Worm (Caenorhabditis elegans) whole organism, L4 larva: ENCODE data around the gene Y54E2A.10.

Source experiments
- D1046.2 ChIP-seq: fragments of 200-800 bp; sonication (Bioruptor generic); IDR thresholded peaks from 2 replicates; pipeline ENCODE4 v1.3.6; 2022; ENCODE audit warnings: missing genetic modification characterization, missing compliant biosample characterization
- F10B5.3 ChIP-seq: sonication (generic microtip); optimal IDR thresholded peaks from 2 replicates; lab custom pipeline; 2016; ENCODE audit warnings: mild to moderate bottlenecking, missing genetic modification characterization, missing compliant biosample characterization
- F37D6.2 ChIP-seq: sonication (generic microtip); optimal IDR thresholded peaks from 2 replicates; lab custom pipeline; 2016; ENCODE audit warnings: mild to moderate bottlenecking, missing genetic modification characterization, missing compliant biosample characterization
- R02D3.7 ChIP-seq: fragments of 150-350 bp; sonication (generic microtip); optimal IDR thresholded peaks from 3 replicates; lab custom pipeline; 2014; ENCODE audit warnings: missing biosample characterization, missing genetic modification characterization
- Y105C5A.15 ChIP-seq: fragments of 200-800 bp; sonication (Bioruptor generic); IDR thresholded peaks from 2 replicates; pipeline ENCODE4 v1.3.6; 2022; ENCODE audit warnings: missing genetic modification characterization, missing compliant biosample characterization
- Y48G9A.11 ChIP-seq: fragments of 200-800 bp; sonication (Bioruptor generic); IDR thresholded peaks from 2 replicates; pipeline ENCODE4 v1.3.6; 2022; ENCODE audit warnings: missing genetic modification reagents, missing genetic modification characterization, missing compliant biosample characterization
- Y5F2A.4 ChIP-seq: fragments of 200-800 bp; sonication (Bioruptor generic); optimal IDR thresholded peaks from 2 replicates; lab custom pipeline; 2018; ENCODE audit warnings: mild to moderate bottlenecking, missing genetic modification characterization, missing compliant biosample characterization
- aha-1 ChIP-seq: fragments of 150-350 bp; peaks from one replicate; lab custom pipeline; 2014; ENCODE audit warnings: missing biosample characterization, missing genetic modification characterization
- ama-1 ChIP-seq: fragments of 150-350 bp; optimal IDR thresholded peaks from 2 replicates; lab custom pipeline; 2014; ENCODE audit warnings: inconsistent platforms, mixed read lengths
- ceh-28 ChIP-seq: fragments of 150-350 bp; optimal IDR thresholded peaks from 2 replicates; lab custom pipeline; 2014; ENCODE audit warnings: missing biosample characterization, missing genetic modification reagents, missing genetic modification characterization
- ceh-62 ChIP-seq: sonication (generic microtip); optimal IDR thresholded peaks from 2 replicates; lab custom pipeline; 2017; ENCODE audit warnings: missing biosample characterization, missing genetic modification characterization
- ces-1 ChIP-seq: fragments of 150-350 bp; sonication (generic microtip); optimal IDR thresholded peaks from 4 replicates; lab custom pipeline; 2014; ENCODE audit warnings: missing biosample characterization, missing genetic modification reagents, missing genetic modification characterization
- cey-2 ChIP-seq: sonication (generic microtip); optimal IDR thresholded peaks from 3 replicates; lab custom pipeline; 2017; ENCODE audit warnings: missing genetic modification characterization, mild to moderate bottlenecking, missing compliant biosample characterization, antibody characterized with exemption, borderline replicate concordance; ENCODE audit not compliant: insufficient read depth
- daf-12 ChIP-seq: fragments of 150-350 bp; optimal IDR thresholded peaks from 2 replicates; lab custom pipeline; 2014; ENCODE audit warnings: missing biosample characterization, missing genetic modification reagents, missing genetic modification characterization
- dmd-9 ChIP-seq: fragments of 200-800 bp; sonication (Bioruptor generic); IDR thresholded peaks from 2 replicates; pipeline ENCODE4 v1.3.6; 2022; ENCODE audit warnings: missing genetic modification reagents, missing genetic modification characterization, missing compliant biosample characterization
- dpl-1 ChIP-seq: fragments of 150-350 bp; optimal IDR thresholded peaks from 2 replicates; lab custom pipeline; 2014; ENCODE audit warnings: missing biosample characterization, missing genetic modification reagents, missing genetic modification characterization
- dve-1 ChIP-seq: sonication (generic microtip); optimal IDR thresholded peaks from 2 replicates; lab custom pipeline; 2017; ENCODE audit warnings: antibody characterized with exemption, mild to moderate bottlenecking, missing genetic modification characterization, missing compliant biosample characterization; ENCODE audit not compliant: insufficient read depth
- egl-27 ChIP-seq: sonication (generic microtip); optimal IDR thresholded peaks from 3 replicates; lab custom pipeline; 2017; ENCODE audit warnings: missing biosample characterization, missing genetic modification reagents, missing genetic modification characterization
- egl-43 ChIP-seq: fragments of 200-800 bp; sonication (Bioruptor generic); IDR thresholded peaks from 2 replicates; pipeline ENCODE4 v1.3.6; 2022; ENCODE audit warnings: missing genetic modification reagents, missing genetic modification characterization, missing compliant biosample characterization
- fkh-10 ChIP-seq: fragments of 150-350 bp; optimal IDR thresholded peaks from 2 replicates; lab custom pipeline; 2014; ENCODE audit warnings: missing biosample characterization, missing genetic modification reagents, missing genetic modification characterization
- fos-1 ChIP-seq: fragments of 150-350 bp; optimal IDR thresholded peaks from 2 replicates; lab custom pipeline; 2014; ENCODE audit warnings: missing biosample characterization, missing genetic modification characterization
- hmg-1.1 ChIP-seq: fragments of 200-800 bp; sonication (Bioruptor generic); IDR thresholded peaks from 2 replicates; pipeline ENCODE4 v1.3.6; 2022; ENCODE audit warnings: missing genetic modification reagents, missing genetic modification characterization, missing compliant biosample characterization
- lim-7 ChIP-seq: fragments of 200-800 bp; sonication (Bioruptor generic); IDR thresholded peaks from 2 replicates; pipeline ENCODE4 v1.3.6; 2022; ENCODE audit warnings: missing genetic modification characterization, missing compliant biosample characterization
- lin-1 ChIP-seq: fragments of 200-800 bp; sonication (Bioruptor generic); IDR thresholded peaks from 2 replicates; pipeline ENCODE4 v1.3.6; 2022; ENCODE audit warnings: missing genetic modification reagents, missing genetic modification characterization, missing compliant biosample characterization
- lin-15B ChIP-seq: fragments of 150-350 bp; sonication (generic microtip); optimal IDR thresholded peaks from 3 replicates; lab custom pipeline; 2014; ENCODE audit warnings: missing biosample characterization, missing genetic modification characterization
- lin-29 ChIP-seq: fragments of 200-800 bp; sonication (Bioruptor generic); IDR thresholded peaks from 2 replicates; pipeline ENCODE4 v1.3.6; 2022; ENCODE audit warnings: missing genetic modification reagents, missing genetic modification characterization, missing compliant biosample characterization
- lir-3 ChIP-seq: sonication (generic microtip); optimal IDR thresholded peaks from 2 replicates; lab custom pipeline; 2016; ENCODE audit warnings: mild to moderate bottlenecking, missing genetic modification characterization, missing compliant biosample characterization
- lsy-2 ChIP-seq, 2 experiments: fragments of 150-350 bp in 1 of 2; sonication (generic microtip) in 1 of 2; optimal IDR thresholded peaks; 2 replicates each; lab custom pipeline; 2014 to 2017; ENCODE audit warnings: missing biosample characterization in 2 of 2, missing genetic modification characterization in 2 of 2
- madf-5 ChIP-seq, 2 experiments: fragments of 200-800 bp; sonication (Bioruptor generic); IDR thresholded peaks; 2 replicates each; pipeline ENCODE4 v1.3.6; 2022; ENCODE audit warnings: missing compliant biosample characterization in 2 of 2, missing genetic modification characterization in 2 of 2
- mep-1 ChIP-seq: fragments of 150-350 bp; sonication (generic microtip); optimal IDR thresholded peaks from 3 replicates; lab custom pipeline; 2014; ENCODE audit warnings: missing biosample characterization, missing genetic modification characterization
- mxl-2 ChIP-seq: fragments of 200-800 bp; sonication (Bioruptor generic); conservative IDR thresholded peaks from 2 replicates; pipeline ENCODE4 v1.3.6; 2022; ENCODE audit warnings: missing genetic modification reagents, missing genetic modification characterization, missing compliant biosample characterization
- mxl-3 ChIP-seq: fragments of 200-800 bp; sonication (Bioruptor generic); optimal IDR thresholded peaks from 2 replicates; lab custom pipeline; 2018; ENCODE audit warnings: mild to moderate bottlenecking, missing genetic modification characterization, missing compliant biosample characterization
- nhr-10 ChIP-seq: fragments of 150-350 bp; optimal IDR thresholded peaks from 2 replicates; lab custom pipeline; 2014; ENCODE audit warnings: missing biosample characterization, missing genetic modification characterization
- nhr-102 ChIP-seq: sonication (generic microtip); optimal IDR thresholded peaks from 2 replicates; lab custom pipeline; 2016; ENCODE audit warnings: mild to moderate bottlenecking, missing genetic modification characterization, moderate library complexity, missing compliant biosample characterization
- nhr-11 ChIP-seq: fragments of 150-350 bp; optimal IDR thresholded peaks from 2 replicates; lab custom pipeline; 2014; ENCODE audit warnings: missing biosample characterization, missing genetic modification characterization
- nhr-111 ChIP-seq: fragments of 200-800 bp; sonication (Bioruptor generic); optimal IDR thresholded peaks from 2 replicates; lab custom pipeline; 2018; ENCODE audit warnings: mild to moderate bottlenecking, missing genetic modification characterization, missing compliant biosample characterization
- nhr-41 ChIP-seq: fragments of 200-800 bp; sonication (Bioruptor generic); IDR thresholded peaks from 2 replicates; pipeline ENCODE4 v1.3.6; 2022; ENCODE audit warnings: missing genetic modification reagents, missing genetic modification characterization, missing compliant biosample characterization
- nhr-6 ChIP-seq: fragments of 150-350 bp; optimal IDR thresholded peaks from 2 replicates; lab custom pipeline; 2014; ENCODE audit warnings: missing biosample characterization, missing genetic modification characterization
- nhr-76 ChIP-seq: fragments of 150-350 bp; optimal IDR thresholded peaks from 2 replicates; lab custom pipeline; 2014; ENCODE audit warnings: missing biosample characterization, missing genetic modification characterization
- pqm-1 ChIP-seq: sonication (generic microtip); optimal IDR thresholded peaks from 2 replicates; lab custom pipeline; 2017; ENCODE audit warnings: missing biosample characterization, missing genetic modification characterization
- rbr-2 ChIP-seq: sonication (generic microtip); optimal IDR thresholded peaks from 2 replicates; lab custom pipeline; 2016; ENCODE audit warnings: missing genotype, missing genetic modification characterization, missing compliant biosample characterization
- sdz-12 ChIP-seq: fragments of 200-800 bp; sonication (Bioruptor generic); optimal IDR thresholded peaks from 2 replicates; lab custom pipeline; 2018; ENCODE audit warnings: mild to moderate bottlenecking, missing genetic modification characterization, missing compliant biosample characterization
- skn-1 ChIP-seq: fragments of 150-350 bp; optimal IDR thresholded peaks from 2 replicates; lab custom pipeline; 2014; ENCODE audit warnings: missing biosample characterization, missing genetic modification characterization
- snpc-1.2 ChIP-seq: fragments of 200-800 bp; sonication (Bioruptor generic); IDR thresholded peaks from 2 replicates; pipeline ENCODE4 v1.3.6; 2022; ENCODE audit warnings: missing genetic modification reagents, missing genetic modification characterization, missing compliant biosample characterization
- spr-3 ChIP-seq: fragments of 200-800 bp; sonication (Bioruptor generic); optimal IDR thresholded peaks from 2 replicates; lab custom pipeline; 2018; ENCODE audit warnings: mild to moderate bottlenecking, missing genetic modification characterization, missing compliant biosample characterization
- tra-1 ChIP-seq: fragments of 200-800 bp; sonication (Bioruptor generic); IDR thresholded peaks from 2 replicates; pipeline ENCODE4 v1.3.6; 2022; ENCODE audit warnings: missing genetic modification reagents, missing genetic modification characterization, missing compliant biosample characterization
- vab-7 ChIP-seq: fragments of 200-800 bp; sonication (Bioruptor generic); IDR thresholded peaks from 2 replicates; pipeline ENCODE4 v1.3.6; 2022; ENCODE audit warnings: missing genetic modification reagents, missing genetic modification characterization, missing compliant biosample characterization
- zag-1 ChIP-seq: fragments of 150-350 bp; optimal IDR thresholded peaks from 2 replicates; lab custom pipeline; 2014; ENCODE audit warnings: missing biosample characterization, missing genetic modification characterization
- zfp-2 ChIP-seq: sonication (generic microtip); optimal IDR thresholded peaks from 2 replicates; lab custom pipeline; 2016; ENCODE audit warnings: mild to moderate bottlenecking, missing genetic modification characterization, missing compliant biosample characterization
- zip-11 ChIP-seq: fragments of 200-800 bp; sonication (Bioruptor generic); IDR thresholded peaks from 2 replicates; pipeline ENCODE4 v1.3.6; 2022; ENCODE audit warnings: missing genetic modification characterization, missing compliant biosample characterization
- zip-2 ChIP-seq: fragments of 150-350 bp; optimal IDR thresholded peaks from 2 replicates; lab custom pipeline; 2014; ENCODE audit warnings: missing biosample characterization, missing genetic modification characterization
- ztf-11 ChIP-seq: fragments of 150-350 bp; optimal IDR thresholded peaks from 2 replicates; lab custom pipeline; 2014; ENCODE audit warnings: missing biosample characterization, missing genetic modification characterization
- ztf-7 ChIP-seq: fragments of 150-350 bp; optimal IDR thresholded peaks from 2 replicates; lab custom pipeline; 2014; ENCODE audit warnings: missing biosample characterization, missing genetic modification characterization

Gene Y54E2A.10

DNA sequence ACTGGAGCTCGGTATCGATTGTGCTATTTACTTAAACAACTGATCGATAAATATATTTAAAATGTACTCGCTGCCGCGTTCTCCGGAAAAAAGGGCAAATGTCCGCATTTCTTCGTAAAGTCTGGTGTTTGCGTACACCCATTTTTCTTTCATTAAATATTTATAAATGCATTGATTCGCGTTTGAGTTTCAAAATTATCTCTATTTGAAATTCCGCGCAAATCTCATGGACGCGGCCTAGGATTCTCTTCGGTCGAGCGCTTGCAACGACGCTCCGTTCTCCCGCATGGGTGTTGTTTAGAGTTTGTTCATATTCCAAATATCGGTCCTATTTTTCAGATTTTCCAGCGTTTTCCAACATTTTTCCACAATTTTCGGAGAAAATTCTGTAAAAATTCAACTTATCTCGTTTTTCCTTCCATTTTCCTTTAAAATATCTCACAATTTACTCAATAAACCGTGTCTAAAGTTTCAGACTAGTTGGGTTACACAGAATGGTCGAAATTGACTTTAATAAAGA is 4.1 kb downstream of the Y54E2A.10 start, which contains the start of gene eif-3.B:
TSS of gene eif-3.B (plus strand) at position 470 of the 520 bp plus-strand sequence.
- TF ChIP-seq lin-1 (GFP tag; lab: Robert Waterston, UW) = 0 out of 2 replicates have a peak, but pooled peaks have one; percentile 26
- peak; percentile 43 for TF ChIP-seq ces-1 (GFP tag; lab: Kevin White, UChicago)
- no peak for TF ChIP-seq fos-1 (tag; lab: Kevin White, UChicago)
- TF ChIP-seq vab-7 = peak; percentile 36; the same call in 1 of the 2 replicates
- no peak for TF ChIP-seq nhr-111 (GFP tag; lab: Kevin White, UChicago)
- no peak for TF ChIP-seq zag-1 (tag; lab: Kevin White, UChicago)
- no peak for TF ChIP-seq nhr-41 (GFP tag; lab: Robert Waterston, UW)
- TF ChIP-seq cey-2 (tag; lab: Kevin White, UChicago) = no peak
- TF ChIP-seq nhr-102 (tag; lab: Kevin White, UChicago) = peak; percentile 72
- TF ChIP-seq zip-2 (tag; lab: Kevin White, UChicago) = peak; percentile 55
- peak; percentile 64 for TF ChIP-seq mxl-3 (GFP tag; lab: Kevin White, UChicago)
- no peak for TF ChIP-seq mxl-2 (GFP tag; lab: Robert Waterston, UW)
- no peak for TF ChIP-seq lim-7
- TF ChIP-seq madf-5 (GFP tag; IDR thresholded peaks at IDR 0.05; lab: Robert Waterston, UW) = 0 out of 4 replicates have a peak, but pooled peaks of 1 of the 2 experiments have one; percentile 18
- peak; percentile 89 for TF ChIP-seq mep-1
- peak; percentile 83 for TF ChIP-seq nhr-11
- no peak for TF ChIP-seq lin-29 (GFP tag; lab: Robert Waterston, UW)
- TF ChIP-seq ztf-11 (tag; lab: Kevin White, UChicago) = no peak
- no peak for TF ChIP-seq Y5F2A.4 (GFP tag; lab: Kevin White, UChicago)
- peak; percentile 59 to 95 for TF ChIP-seq lsy-2 (tag; optimal IDR thresholded peaks at IDR 0.05; lab: Kevin White, UChicago)
- TF ChIP-seq nhr-6 (tag; lab: Kevin White, UChicago) = peak; percentile 92
- TF ChIP-seq ceh-28 (tag; lab: Kevin White, UChicago) = peak; percentile 7
- no peak; the same call in 1 of the 2 replicates for TF ChIP-seq D1046.2 (GFP tag; lab: Robert Waterston, UW)
- TF ChIP-seq sdz-12 (GFP tag; lab: Kevin White, UChicago) = peak; percentile 14
- TF ChIP-seq dpl-1 = peak; percentile 98
- no peak for TF ChIP-seq lir-3 (tag; lab: Kevin White, UChicago)
- TF ChIP-seq nhr-76 (tag; lab: Kevin White, UChicago) = no peak
- peak; percentile 81 for TF ChIP-seq ztf-7 (tag; lab: Kevin White, UChicago)
- TF ChIP-seq ceh-62 (tag; lab: Kevin White, UChicago) = no peak
- TF ChIP-seq fkh-10 (GFP tag; lab: Kevin White, UChicago) = peak; percentile 67
- no peak for TF ChIP-seq egl-27 (tag; lab: Kevin White, UChicago)
- peak; percentile 79 for TF ChIP-seq F37D6.2 (tag; lab: Kevin White, UChicago)
- no peak for TF ChIP-seq pqm-1
- TF ChIP-seq hmg-1.1 (GFP tag; lab: Robert Waterston, UW) = peak; percentile 77
- peak; percentile 46; the same call in 1 of the 2 replicates for TF ChIP-seq egl-43 (GFP tag; lab: Robert Waterston, UW)
- TF ChIP-seq daf-12 (tag; lab: Kevin White, UChicago) = no peak
- peak; percentile 85 for TF ChIP-seq dmd-9
- TF ChIP-seq Y48G9A.11 = peak; percentile 93
- TF ChIP-seq spr-3 (GFP tag; lab: Kevin White, UChicago) = no peak
- no peak for TF ChIP-seq nhr-10 (tag; lab: Kevin White, UChicago)
- TF ChIP-seq R02D3.7 (tag; lab: Kevin White, UChicago) = no peak
- TF ChIP-seq snpc-1.2 (GFP tag; lab: Robert Waterston, UW) = no peak
- no peak for TF ChIP-seq tra-1 (GFP tag; lab: Robert Waterston, UW)
- no peak for TF ChIP-seq ama-1 (lab: Kevin White, UChicago)
- TF ChIP-seq dve-1 (tag; lab: Kevin White, UChicago) = peak; percentile 97
- TF ChIP-seq lin-15B (tag; lab: Kevin White, UChicago) = peak; percentile 32
- TF ChIP-seq rbr-2 (tag; lab: Kevin White, UChicago) = peak; percentile 83
- TF ChIP-seq Y105C5A.15 = no peak
- peak; percentile 6 for TF ChIP-seq aha-1
- peak; percentile 72 for TF ChIP-seq F10B5.3
- no peak for TF ChIP-seq zfp-2 (tag; lab: Kevin White, UChicago)
- TF ChIP-seq zip-11 (GFP tag; lab: Robert Waterston, UW) = no peak
- no peak for TF ChIP-seq skn-1 (tag; lab: Kevin White, UChicago)
